4 worm cellular contexts compared by ENCODE assay signal in genomic region chrX:9431002-9431482, ce11.
TF ChIP-seq lines count a peak whose summit lies in the region.

B0272.3 (plus strand) TSS chrX:9431432.

TF ChIP-seq in whole organism, L2 larva, 48 proteins besides CTCF, POLR2A, EP300 and RAD21 (continues in another document):
- TF ChIP-seq nhr-25 (tag; optimal IDR thresholded peaks at IDR 0.05; lab: Kevin White, UChicago) (peak; percentile 46), nhr-23 (tag; optimal IDR thresholded peaks at IDR 0.05; lab: Kevin White, UChicago) (no peak), fos-1 (tag; optimal IDR thresholded peaks at IDR 0.05; lab: Kevin White, UChicago) (peak; percentile 65), sem-4 (tag; optimal IDR thresholded peaks at IDR 0.05; lab: Kevin White, UChicago) (peak; percentile 30), sma-9 (GFP tag; optimal IDR thresholded peaks at IDR 0.05; lab: Kevin White, UChicago) (peak; percentile 69), sma-9 (tag; optimal IDR thresholded peaks at IDR 0.05; lab: Kevin White, UChicago) (no peak), dmd-4 (tag; optimal IDR thresholded peaks at IDR 0.05; lab: Kevin White, UChicago) (no peak), zag-1 (tag; optimal IDR thresholded peaks at IDR 0.05; lab: Kevin White, UChicago) (no peak), nhr-129 (tag; optimal IDR thresholded peaks at IDR 0.05; lab: Kevin White, UChicago) (peak; percentile 61), egl-27 (tag; optimal IDR thresholded peaks at IDR 0.05; lab: Kevin White, UChicago) (peak; percentile 29), lin-11 (tag; optimal IDR thresholded peaks at IDR 0.05; lab: Kevin White, UChicago) (no peak), lsy-2 (tag; optimal IDR thresholded peaks at IDR 0.05; lab: Kevin White, UChicago) (peak in 1 of 2 experiments; percentile 39), nhr-6 (tag; optimal IDR thresholded peaks at IDR 0.05; lab: Kevin White, UChicago) (no peak), ztf-11 (tag; optimal IDR thresholded peaks at IDR 0.05; lab: Kevin White, UChicago) (no peak), snpc-4 (tag; optimal IDR thresholded peaks at IDR 0.05; lab: Kevin White, UChicago) (no peak), R02D3.7 (tag; optimal IDR thresholded peaks at IDR 0.05; lab: Kevin White, UChicago) (no peak), aly-2 (tag; optimal IDR thresholded peaks at IDR 0.05; lab: Kevin White, UChicago) (no peak), Y55F3AM.14 (GFP tag; optimal IDR thresholded peaks at IDR 0.05; lab: Kevin White, UChicago) (no peak), C34F6.9 (tag; optimal IDR thresholded peaks at IDR 0.05; lab: Kevin White, UChicago) (no peak), ZK546.5 (tag; optimal IDR thresholded peaks at IDR 0.05; lab: Kevin White, UChicago) (no peak), mdl-1 (tag; optimal IDR thresholded peaks at IDR 0.05; lab: Kevin White, UChicago) (no peak), gmeb-1 (tag; optimal IDR thresholded peaks at IDR 0.05; lab: Kevin White, UChicago) (peak; percentile 56), crh-2 (tag; optimal IDR thresholded peaks at IDR 0.05; lab: Kevin White, UChicago) (peak; percentile 73), F13H6.1 (tag; optimal IDR thresholded peaks at IDR 0.05; lab: Kevin White, UChicago) (peak; percentile 67)

TF ChIP-seq in whole organism, L4 larva, 104 proteins besides CTCF, POLR2A, EP300 and RAD21 (continues in another document):
- peak; percentile 76 for TF ChIP-seq mxl-3 (GFP tag; optimal IDR thresholded peaks at IDR 0.05; lab: Kevin White, UChicago)
- no peak for TF ChIP-seq ama-1 (optimal IDR thresholded peaks at IDR 0.05; lab: Kevin White, UChicago)
- TF ChIP-seq ceh-32 (tag; optimal IDR thresholded peaks at IDR 0.05; lab: Kevin White, UChicago; ENCODE audit: poor library complexity), result no peak
- TF ChIP-seq pqm-1 (tag; optimal IDR thresholded peaks at IDR 0.05; lab: Kevin White, UChicago), result peak; percentile 63
- TF ChIP-seq hlh-30 (tag; optimal IDR thresholded peaks at IDR 0.05; lab: Kevin White, UChicago; ENCODE audit: insufficient read depth), result peak; percentile 68
- TF ChIP-seq mes-2 (tag; optimal IDR thresholded peaks at IDR 0.05; lab: Kevin White, UChicago; ENCODE audit: poor library complexity, severe bottlenecking), result no peak
- TF ChIP-seq aly-2 (tag; optimal IDR thresholded peaks at IDR 0.05; lab: Kevin White, UChicago), result no peak
- no peak for TF ChIP-seq gei-8 (GFP tag; optimal IDR thresholded peaks at IDR 0.05; lab: Kevin White, UChicago)
- peak; percentile 83 for TF ChIP-seq nhr-11 (tag; optimal IDR thresholded peaks at IDR 0.05; lab: Kevin White, UChicago)
- TF ChIP-seq daf-16 (GFP tag; optimal IDR thresholded peaks at IDR 0.05; lab: Kevin White, UChicago), result peak; percentile 1 to 13
- TF ChIP-seq daf-16 (tag; optimal IDR thresholded peaks at IDR 0.05; lab: Kevin White, UChicago), result peak; percentile 90
- TF ChIP-seq ces-1 (GFP tag; optimal IDR thresholded peaks at IDR 0.05; lab: Kevin White, UChicago), result no peak
- no peak for TF ChIP-seq attf-4 (tag; optimal IDR thresholded peaks at IDR 0.05; lab: Kevin White, UChicago)
- no peak for TF ChIP-seq nhr-237 (tag; optimal IDR thresholded peaks at IDR 0.05; lab: Kevin White, UChicago)
- no peak for TF ChIP-seq ceh-28 (tag; optimal IDR thresholded peaks at IDR 0.05; lab: Kevin White, UChicago)
- TF ChIP-seq nhr-48 (tag; optimal IDR thresholded peaks at IDR 0.05; lab: Kevin White, UChicago), result peak; percentile 44
- no peak for TF ChIP-seq lin-13 (GFP tag; optimal IDR thresholded peaks at IDR 0.05; lab: Kevin White, UChicago)
- TF ChIP-seq lim-7 (GFP tag; IDR thresholded peaks at IDR 0.05; lab: Robert Waterston, UW), result no peak
- TF ChIP-seq nhr-102 (tag; optimal IDR thresholded peaks at IDR 0.05; lab: Kevin White, UChicago), result peak; percentile 66
- no peak for TF ChIP-seq lin-29 (GFP tag; IDR thresholded peaks at IDR 0.05; lab: Robert Waterston, UW)
- TF ChIP-seq Y75B8A.6 (GFP tag; IDR thresholded peaks at IDR 0.05; lab: Robert Waterston, UW), result no peak
- TF ChIP-seq nhr-6 (tag; optimal IDR thresholded peaks at IDR 0.05; lab: Kevin White, UChicago), result peak; percentile 10
- no peak for TF ChIP-seq nhr-76 (tag; optimal IDR thresholded peaks at IDR 0.05; lab: Kevin White, UChicago)
- TF ChIP-seq mdt-29 (GFP tag; IDR thresholded peaks at IDR 0.05; lab: Robert Waterston, UW), result no peak

TF ChIP-seq in whole organism, late embryonic, 69 proteins besides CTCF, POLR2A, EP300 and RAD21:
- TF ChIP-seq elt-2 (tag; optimal IDR thresholded peaks at IDR 0.05; lab: Kevin White, UChicago), result peak; percentile 37
- TF ChIP-seq hlh-30 (tag; optimal IDR thresholded peaks at IDR 0.05; lab: Kevin White, UChicago; ENCODE audit: insufficient read depth), result no peak

TF ChIP-seq in whole organism, mixed stage, embryonic, 35 proteins besides CTCF, POLR2A, EP300 and RAD21:
- TF ChIP-seq ceh-39 (tag; optimal IDR thresholded peaks at IDR 0.05; lab: Kevin White, UChicago) (peak; percentile 66), pha-4 (tag; optimal IDR thresholded peaks at IDR 0.05; lab: Kevin White, UChicago) (peak; percentile 38), unc-120 (tag; optimal IDR thresholded peaks at IDR 0.05; lab: Kevin White, UChicago; ENCODE audit: poor library complexity, severe bottlenecking) (peak; percentile 27), nhr-237 (tag; optimal IDR thresholded peaks at IDR 0.05; lab: Kevin White, UChicago) (no peak), blmp-1 (tag; optimal IDR thresholded peaks at IDR 0.05; lab: Kevin White, UChicago) (no peak), ham-2 (GFP tag; optimal IDR thresholded peaks at IDR 0.05; lab: Kevin White, UChicago) (peak; percentile 13)
TF ChIP-seq in whole organism, mixed stage, embryonic: peak in this region for 4.
